Worm (Caenorhabditis elegans): ENCODE measurements around the gene sds-22.

ce11 chrII:7817580-7817979 is 40.6 kb upstream of the sds-22 start:
- TF ChIP-seq ceh-9 (tag; optimal IDR thresholded peaks at IDR 0.05): no peak
- no peak for TF ChIP-seq egl-27 (tag; optimal IDR thresholded peaks at IDR 0.05)
- no peak for TF ChIP-seq pha-4 (tag; optimal IDR thresholded peaks at IDR 0.05)
- no peak for TF ChIP-seq ztf-11 (tag; optimal IDR thresholded peaks at IDR 0.05)
- no peak for TF ChIP-seq nhr-25 (tag; optimal IDR thresholded peaks at IDR 0.05)
- TF ChIP-seq nhr-237 (tag; optimal IDR thresholded peaks at IDR 0.05): no peak
- TF ChIP-seq nhr-28 (tag; optimal IDR thresholded peaks at IDR 0.05): no peak
- no peak for TF ChIP-seq ztf-4 (tag; optimal IDR thresholded peaks at IDR 0.05)
- TF ChIP-seq nfya-1 (tag; optimal IDR thresholded peaks at IDR 0.05; ENCODE audit: insufficient read depth): no peak
- no peak for TF ChIP-seq nhr-12 (tag; optimal IDR thresholded peaks at IDR 0.05)

Data from whole organism, L3 larva.